Worm (Caenorhabditis elegans) whole organism, mixed stage, embryonic: ENCODE results near the gene srd-28.
"Not testable (repeated sequence)": the region's sequence is repeated elsewhere in the genome, so short reads cannot be mapped to it uniquely, and the experiment has no call there.

Source experiments
- M03D4.4 ChIP-seq: sonication (generic microtip); optimal IDR thresholded peaks from 2 replicates; lab custom pipeline; 2017; ENCODE audit warnings: mild to moderate bottlenecking, missing genetic modification characterization, missing compliant biosample characterization
- bed-3 ChIP-seq: fragments of 200-800 bp; sonication (Bioruptor generic); optimal IDR thresholded peaks from 3 replicates; lab custom pipeline; 2018; ENCODE audit warnings: mild to moderate bottlenecking, missing genetic modification characterization, moderate library complexity, missing compliant biosample characterization
- blmp-1 ChIP-seq: fragments of 150-350 bp; optimal IDR thresholded peaks from 2 replicates; lab custom pipeline; 2014; ENCODE audit warnings: missing biosample characterization, missing genetic modification characterization
- ceh-39 ChIP-seq: fragments of 150-350 bp; optimal IDR thresholded peaks from 2 replicates; lab custom pipeline; 2014; ENCODE audit warnings: missing biosample characterization, missing genetic modification characterization
- ceh-43 ChIP-seq: fragments of 200-800 bp; sonication (Bioruptor generic); optimal IDR thresholded peaks from 2 replicates; lab custom pipeline; 2018; ENCODE audit warnings: mild to moderate bottlenecking, missing genetic modification characterization, moderate library complexity, missing compliant biosample characterization
- ceh-83 ChIP-seq: fragments of 200-800 bp; sonication (Bioruptor generic); optimal IDR thresholded peaks from 2 replicates; lab custom pipeline; 2018; ENCODE audit warnings: mild to moderate bottlenecking, missing genetic modification characterization, missing compliant biosample characterization
- cnd-1 ChIP-seq: fragments of 200-800 bp; sonication (Bioruptor generic); optimal IDR thresholded peaks from 2 replicates; lab custom pipeline; 2018; ENCODE audit warnings: mild to moderate bottlenecking, missing genetic modification characterization, missing compliant biosample characterization
- drap-1 ChIP-seq: fragments of 200-800 bp; sonication (Bioruptor generic); optimal IDR thresholded peaks from 3 replicates; lab custom pipeline; 2018; ENCODE audit warnings: mild to moderate bottlenecking, missing genetic modification characterization, missing compliant biosample characterization
- elt-1 ChIP-seq: sonication (generic microtip); optimal IDR thresholded peaks from 2 replicates; lab custom pipeline; 2017; ENCODE audit warnings: missing genetic modification characterization, mild to moderate bottlenecking, missing compliant biosample characterization, antibody characterized with exemption, moderate library complexity, borderline replicate concordance; ENCODE audit not compliant: insufficient read depth
- elt-3 ChIP-seq: fragments of 150-350 bp; optimal IDR thresholded peaks from 2 replicates; lab custom pipeline; 2014; ENCODE audit warnings: missing biosample characterization, missing genetic modification characterization
- ham-2 ChIP-seq: fragments of 200-800 bp; sonication (Bioruptor generic); optimal IDR thresholded peaks from 2 replicates; lab custom pipeline; 2018; ENCODE audit warnings: mild to moderate bottlenecking, missing genetic modification characterization, missing compliant biosample characterization
- hlh-1 ChIP-seq: fragments of 150-350 bp; optimal IDR thresholded peaks from 2 replicates; lab custom pipeline; 2014; ENCODE audit warnings: missing biosample characterization, missing genetic modification reagents, missing genetic modification characterization
- lin-13 ChIP-seq: fragments of 150-350 bp; optimal IDR thresholded peaks from 2 replicates; lab custom pipeline; 2014; ENCODE audit warnings: missing biosample characterization, missing genetic modification characterization
- lin-32 ChIP-seq: fragments of 200-800 bp; sonication (Bioruptor generic); optimal IDR thresholded peaks from 2 replicates; lab custom pipeline; 2018; ENCODE audit warnings: mild to moderate bottlenecking, missing genetic modification characterization, missing compliant biosample characterization
- lsy-2 ChIP-seq: fragments of 150-350 bp; optimal IDR thresholded peaks from 2 replicates; lab custom pipeline; 2014; ENCODE audit warnings: missing biosample characterization, missing genetic modification characterization
- mab-5 ChIP-seq: fragments of 150-350 bp; optimal IDR thresholded peaks from 2 replicates; lab custom pipeline; 2014; ENCODE audit warnings: missing biosample characterization, missing genetic modification characterization
- mep-1 ChIP-seq: fragments of 150-350 bp; optimal IDR thresholded peaks from 2 replicates; lab custom pipeline; 2017; ENCODE audit warnings: missing biosample characterization, missing genetic modification reagents, missing genetic modification characterization, inconsistent platforms
- mls-2 ChIP-seq: sonication (generic microtip); optimal IDR thresholded peaks from 2 replicates; lab custom pipeline; 2016; ENCODE audit warnings: mild to moderate bottlenecking, missing genetic modification characterization, moderate library complexity, missing compliant biosample characterization
- nhr-12 ChIP-seq: fragments of 150-350 bp; optimal IDR thresholded peaks from 2 replicates; lab custom pipeline; 2014; ENCODE audit warnings: missing biosample characterization, missing genetic modification characterization
- nhr-2 ChIP-seq: fragments of 150-350 bp; optimal IDR thresholded peaks from 2 replicates; lab custom pipeline; 2014; ENCODE audit warnings: missing biosample characterization, missing genetic modification characterization
- nhr-237 ChIP-seq: fragments of 150-350 bp; optimal IDR thresholded peaks from 2 replicates; lab custom pipeline; 2014; ENCODE audit warnings: missing biosample characterization, missing genetic modification characterization
- nhr-28 ChIP-seq: fragments of 150-350 bp; optimal IDR thresholded peaks from 2 replicates; lab custom pipeline; 2014; ENCODE audit warnings: missing biosample characterization, missing genetic modification characterization
- nhr-76 ChIP-seq: sonication (generic microtip); optimal IDR thresholded peaks from 2 replicates; lab custom pipeline; 2017; ENCODE audit warnings: missing biosample characterization, missing genetic modification characterization
- pha-4 ChIP-seq: fragments of 150-350 bp; optimal IDR thresholded peaks from 2 replicates; lab custom pipeline; 2018; ENCODE audit warnings: missing biosample characterization, missing genetic modification reagents, missing genetic modification characterization
- sem-2 ChIP-seq: fragments of 200-800 bp; sonication (Bioruptor generic); optimal IDR thresholded peaks from 2 replicates; lab custom pipeline; 2018; ENCODE audit warnings: mild to moderate bottlenecking, missing genetic modification characterization, missing compliant biosample characterization
- sptf-1 ChIP-seq: sonication (generic microtip); optimal IDR thresholded peaks from 2 replicates; lab custom pipeline; 2017; ENCODE audit warnings: mild to moderate bottlenecking, missing genetic modification characterization, moderate library complexity, missing compliant biosample characterization
- tbx-8 ChIP-seq: fragments of 200-800 bp; sonication (Bioruptor generic); optimal IDR thresholded peaks from 2 replicates; lab custom pipeline; 2018; ENCODE audit warnings: mild to moderate bottlenecking, missing genetic modification characterization, moderate library complexity, missing compliant biosample characterization
- unc-120 ChIP-seq: sonication (generic microtip); optimal IDR thresholded peaks from 2 replicates; lab custom pipeline; 2017; ENCODE audit warnings: missing genetic modification characterization, missing compliant biosample characterization; ENCODE audit not compliant: poor library complexity, severe bottlenecking
- unc-39 ChIP-seq: fragments of 150-350 bp; optimal IDR thresholded peaks from 2 replicates; lab custom pipeline; 2014; ENCODE audit warnings: missing biosample characterization, missing genetic modification characterization
- unc-62 ChIP-seq: fragments of 150-350 bp; optimal IDR thresholded peaks from 2 replicates; lab custom pipeline; 2014; ENCODE audit warnings: missing biosample characterization, missing genetic modification reagents, missing genetic modification characterization
- zip-8 ChIP-seq: fragments of 150-350 bp; optimal IDR thresholded peaks from 2 replicates; lab custom pipeline; 2014; ENCODE audit warnings: missing biosample characterization, missing genetic modification characterization
- ztf-11 ChIP-seq: fragments of 150-350 bp; optimal IDR thresholded peaks from 2 replicates; lab custom pipeline; 2014; ENCODE audit warnings: missing biosample characterization, missing genetic modification characterization

srd-28 gene

ce11 chrV:15252082-15252481 is 1.7 kb downstream of the srd-28 start, which contains the start of gene srbc-76:
Gene srbc-76, plus strand, starts transcription at chrV:15252382.
- TF ChIP-seq M03D4.4 (tag; lab: Kevin White, UChicago) (no peak), mep-1 (no peak), elt-3 (tag; lab: Kevin White, UChicago) (no peak), nhr-12 (tag; lab: Kevin White, UChicago) (no peak), unc-62 (GFP tag; lab: Kevin White, UChicago) (no peak), ceh-83 (GFP tag; lab: Kevin White, UChicago) (no peak), mls-2 (tag; lab: Kevin White, UChicago) (no peak), cnd-1 (no peak), lin-32 (GFP tag; lab: Kevin White, UChicago) (no peak), ztf-11 (tag; lab: Kevin White, UChicago) (no peak), pha-4 (tag; lab: Kevin White, UChicago) (no peak), ceh-43 (GFP tag; lab: Kevin White, UChicago) (no peak), nhr-28 (tag; lab: Kevin White, UChicago) (no peak), tbx-8 (GFP tag; lab: Kevin White, UChicago) (no peak), sem-2 (GFP tag; lab: Kevin White, UChicago) (no peak)

DNA sequence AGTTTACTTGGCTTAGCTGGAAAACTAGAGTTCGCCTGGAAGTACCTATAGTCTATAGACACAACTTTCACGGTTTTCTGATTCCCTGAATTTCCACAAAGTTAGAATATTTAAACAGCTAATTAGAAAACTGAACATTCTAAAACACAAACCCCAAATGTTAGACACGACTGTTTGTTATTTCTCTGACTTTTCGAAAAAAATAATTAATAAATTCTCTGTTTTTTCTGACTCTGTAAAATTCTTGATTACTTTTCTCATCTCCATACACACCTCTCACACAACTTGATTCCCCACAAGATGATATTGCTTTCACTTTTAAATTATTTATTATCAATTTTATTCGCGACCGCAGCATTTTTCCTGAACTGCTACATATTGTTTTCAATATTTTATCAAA is 3.1 kb downstream of the srd-28 start, which contains the start of gene srbc-75:
Gene srbc-75, plus strand, starts transcription at position 301 of the 400 bp plus-strand sequence.
- TF ChIP-seq lin-13 (tag; lab: Kevin White, UChicago): no peak
- no peak for TF ChIP-seq hlh-1 (tag; lab: Kevin White, UChicago)
- TF ChIP-seq ceh-43 (GFP tag; lab: Kevin White, UChicago): no peak
- no peak for TF ChIP-seq zip-8 (tag; lab: Kevin White, UChicago)
- no peak for TF ChIP-seq mls-2 (tag; lab: Kevin White, UChicago)
- TF ChIP-seq lin-32 (GFP tag; lab: Kevin White, UChicago): no peak
- no peak for TF ChIP-seq ceh-83 (GFP tag; lab: Kevin White, UChicago)
- TF ChIP-seq ztf-11 (tag; lab: Kevin White, UChicago): no peak

DNA sequence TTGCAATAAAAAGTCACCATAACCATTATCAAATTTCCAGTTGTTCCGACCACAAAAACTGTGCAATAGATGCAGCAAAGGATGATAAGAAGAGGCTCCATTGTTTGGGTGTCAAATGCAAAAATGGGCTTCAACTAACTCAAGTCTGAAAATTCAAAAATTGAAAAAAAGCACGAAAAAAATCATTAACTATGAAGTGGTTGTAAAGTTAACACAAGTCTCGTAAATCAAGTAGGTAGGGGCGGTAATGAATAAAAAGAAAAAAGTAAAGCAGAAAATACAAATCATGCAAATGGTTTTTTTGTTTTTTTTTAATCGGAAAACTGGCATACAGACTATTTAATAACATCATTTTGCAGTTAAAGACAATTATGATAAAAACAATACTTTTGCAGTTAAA is 6.3 kb downstream of the srd-28 start, which contains the start of gene srsx-39:
Gene srsx-39, minus strand, starts transcription at position 101 of the 400 bp plus-strand sequence.
- TF ChIP-seq nhr-2; ceh-39 (tag; lab: Kevin White, UChicago); mab-5: not testable (repeated sequence)
- TF ChIP-seq, all 35 proteins: peak for 0; not testable (repeated sequence) for 35

- TF ChIP-seq nhr-12 (tag; lab: Kevin White, UChicago) (no peak), blmp-1 (tag; lab: Kevin White, UChicago) (no peak), mep-1 (no peak), zip-8 (tag; lab: Kevin White, UChicago) (no peak), pha-4 (tag; lab: Kevin White, UChicago) (no peak), lin-32 (GFP tag; lab: Kevin White, UChicago) (no peak), bed-3 (GFP tag; lab: Kevin White, UChicago) (no peak), mls-2 (tag; lab: Kevin White, UChicago) (no peak), ztf-11 (tag; lab: Kevin White, UChicago) (no peak), nhr-237 (no peak), unc-39 (tag; lab: Kevin White, UChicago) (no peak), elt-1 (tag; lab: Kevin White, UChicago) (no peak), lin-13 (tag; lab: Kevin White, UChicago) (no peak), ham-2 (GFP tag; lab: Kevin White, UChicago) (no peak)
- TF ChIP-seq, all 35 proteins: peak for 0
These were observed 8.6 kb downstream of the srd-28 start, which contains the start of gene srsx-37 for ce11 chrV:15259049-15259448. Gene srsx-37, minus strand, starts transcription at chrV:15259149.

DNA sequence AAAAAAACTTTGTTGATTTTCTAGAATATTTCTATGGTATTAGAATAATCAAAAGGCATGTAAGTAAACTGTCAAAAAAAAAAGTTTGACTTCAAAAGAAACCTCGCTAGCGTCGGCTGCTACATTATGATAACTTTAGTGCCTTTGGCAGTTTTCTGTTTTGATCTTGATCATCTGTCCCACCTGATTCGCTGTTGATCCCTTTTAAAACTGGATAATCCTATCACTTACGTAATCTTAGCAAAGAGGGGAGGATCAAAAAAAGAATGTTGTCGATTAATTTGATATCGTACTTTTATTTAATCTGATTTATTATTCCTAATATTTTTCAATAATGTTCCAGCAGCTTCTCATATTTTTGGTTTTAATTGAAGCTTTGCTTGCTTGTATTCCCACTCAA is 9.5 kb downstream of the srd-28 start, which contains the start of gene M01B2.8:
Gene M01B2.8, plus strand, starts transcription at position 301 of the 400 bp plus-strand sequence.
- no peak for TF ChIP-seq blmp-1 (tag; lab: Kevin White, UChicago)
- TF ChIP-seq unc-120 (tag; lab: Kevin White, UChicago): no peak
- TF ChIP-seq lin-32 (GFP tag; lab: Kevin White, UChicago): no peak
- TF ChIP-seq nhr-237: no peak
- no peak for TF ChIP-seq ceh-39 (tag; lab: Kevin White, UChicago)
- TF ChIP-seq unc-62 (GFP tag; lab: Kevin White, UChicago): no peak
- no peak for TF ChIP-seq elt-1 (tag; lab: Kevin White, UChicago)
- no peak for TF ChIP-seq nhr-12 (tag; lab: Kevin White, UChicago)
- no peak for TF ChIP-seq hlh-1 (tag; lab: Kevin White, UChicago)
- TF ChIP-seq lsy-2: no peak
- no peak for TF ChIP-seq zip-8 (tag; lab: Kevin White, UChicago)
- no peak for TF ChIP-seq sem-2 (GFP tag; lab: Kevin White, UChicago)
- no peak for TF ChIP-seq lin-13 (tag; lab: Kevin White, UChicago)
- TF ChIP-seq ceh-43 (GFP tag; lab: Kevin White, UChicago): no peak
- TF ChIP-seq nhr-76 (tag; lab: Kevin White, UChicago): no peak
- no peak for TF ChIP-seq drap-1 (GFP tag; lab: Kevin White, UChicago)
- TF ChIP-seq sptf-1 (tag; lab: Kevin White, UChicago): no peak
- TF ChIP-seq, all 35 proteins: peak for 0
